Fruit fly (Drosophila melanogaster) whole organism, embryonic: ENCODE results near the gene CG17754.

Source experiments
- CG10979 ChIP-seq: fragments of 200-800 bp; sonication (Bioruptor generic); optimal IDR thresholded peaks from 2 replicates; lab custom pipeline; 2018; ENCODE audit warnings: missing biosample characterization, mild to moderate bottlenecking, missing genetic modification characterization, moderate library complexity
- CG11398 ChIP-seq: fragments of 200-800 bp; sonication (Bioruptor generic); optimal IDR thresholded peaks from 2 replicates; lab custom pipeline; 2016; ENCODE audit warnings: missing biosample characterization, missing genetic modification characterization
- CG11695 ChIP-seq: fragments of 200-800 bp; sonication (Bioruptor generic); IDR thresholded peaks from 3 replicates; pipeline ENCODE4 v1.3.6; 2022; ENCODE audit warnings: missing biosample characterization, missing genetic modification characterization
- CG12391 ChIP-seq: fragments of 200-800 bp; sonication (Bioruptor generic); optimal IDR thresholded peaks from 3 replicates; lab custom pipeline; 2018; ENCODE audit warnings: missing biosample characterization, mild to moderate bottlenecking, missing genetic modification characterization, moderate library complexity
- CG14667 ChIP-seq: fragments of 200-800 bp; sonication (Bioruptor generic); IDR thresholded peaks from 2 replicates; pipeline ENCODE4 v1.3.6; 2022; ENCODE audit warnings: missing biosample characterization, missing genetic modification characterization
- CG14710 ChIP-seq: fragments of 200-800 bp; sonication (Bioruptor generic); optimal IDR thresholded peaks from 3 replicates; lab custom pipeline; 2019; ENCODE audit warnings: missing biosample characterization, mild to moderate bottlenecking, missing genetic modification characterization, moderate library complexity
- CG15011 ChIP-seq: fragments of 200-800 bp; sonication (Bioruptor generic); optimal IDR thresholded peaks from 3 replicates; lab custom pipeline; 2018; ENCODE audit warnings: missing biosample characterization, mild to moderate bottlenecking, missing genetic modification characterization
- CG16815 ChIP-seq: fragments of 200-800 bp; sonication (Bioruptor generic); optimal IDR thresholded peaks from 3 replicates; lab custom pipeline; 2017; ENCODE audit warnings: missing biosample characterization, mild to moderate bottlenecking, missing genetic modification characterization
- CG17829 ChIP-seq: fragments of 200-800 bp; optimal IDR thresholded peaks from 2 replicates; lab custom pipeline; 2019; ENCODE audit warnings: missing biosample characterization, mild to moderate bottlenecking, missing genetic modification characterization, moderate library complexity
- CG18619 ChIP-seq: fragments of 200-800 bp; sonication (Bioruptor generic); optimal IDR thresholded peaks from 3 replicates; lab custom pipeline; 2017; ENCODE audit warnings: missing biosample characterization, mild to moderate bottlenecking, missing genetic modification characterization
- CG2712 ChIP-seq: fragments of 200-800 bp; optimal IDR thresholded peaks from 3 replicates; lab custom pipeline; 2019; ENCODE audit warnings: missing biosample characterization, mild to moderate bottlenecking, missing genetic modification characterization, moderate library complexity
- CG34422 ChIP-seq: fragments of 200-800 bp; sonication (Bioruptor generic); IDR thresholded peaks from 3 replicates; pipeline ENCODE4 v1.3.6; 2022; ENCODE audit warnings: missing biosample characterization, missing genetic modification characterization
- CG4328 ChIP-seq: fragments of 200-800 bp; sonication (Bioruptor generic); optimal IDR thresholded peaks from 3 replicates; lab custom pipeline; 2017; ENCODE audit warnings: missing biosample characterization, missing genetic modification reagents, missing genetic modification characterization
- CG6689 ChIP-seq: fragments of 200-800 bp; sonication (Bioruptor generic); IDR thresholded peaks from 2 replicates; pipeline ENCODE4 v1.3.6; 2022; ENCODE audit warnings: missing biosample characterization, missing genetic modification characterization
- CG7839 ChIP-seq: fragments of 200-800 bp; sonication (Bioruptor generic); optimal IDR thresholded peaks from 3 replicates; lab custom pipeline; 2018; ENCODE audit warnings: missing biosample characterization, mild to moderate bottlenecking, missing genetic modification characterization, moderate library complexity
- CG9437 ChIP-seq: fragments of 200-800 bp; sonication (Bioruptor generic); optimal IDR thresholded peaks from 2 replicates; lab custom pipeline; 2018; ENCODE audit warnings: missing biosample characterization, mild to moderate bottlenecking, missing genetic modification characterization
- D19A ChIP-seq: fragments of 200-800 bp; optimal IDR thresholded peaks from 3 replicates; lab custom pipeline; 2019; ENCODE audit warnings: missing biosample characterization, mild to moderate bottlenecking, missing genetic modification characterization, moderate library complexity
- Dek ChIP-seq: fragments of 200-800 bp; sonication (Bioruptor generic); optimal IDR thresholded peaks from 3 replicates; lab custom pipeline; 2019; ENCODE audit warnings: missing biosample characterization, mild to moderate bottlenecking, missing genetic modification characterization, moderate library complexity
- Dip2 ChIP-seq: fragments of 200-800 bp; sonication (Bioruptor generic); IDR thresholded peaks from 2 replicates; pipeline ENCODE4 v1.3.6; 2022; ENCODE audit warnings: missing biosample characterization, missing genetic modification characterization
- Ets65A ChIP-seq: fragments of 200-800 bp; sonication (Bioruptor generic); peaks from one replicate; lab custom pipeline; 2016; ENCODE audit warnings: missing biosample characterization, missing genetic modification characterization
- Gug ChIP-seq: fragments of 200-800 bp; sonication (Bioruptor generic); IDR thresholded peaks from 4 replicates; pipeline ENCODE4 v1.3.6; 2022; ENCODE audit warnings: missing biosample characterization, missing genetic modification characterization
- Hmx ChIP-seq: fragments of 200-800 bp; sonication (Bioruptor generic); optimal IDR thresholded peaks from 2 replicates; lab custom pipeline; 2016; ENCODE audit warnings: missing biosample characterization, missing genetic modification characterization
- MESR4 ChIP-seq: fragments of 200-800 bp; sonication (Bioruptor generic); optimal IDR thresholded peaks from 2 replicates; lab custom pipeline; 2018; ENCODE audit warnings: missing biosample characterization, mild to moderate bottlenecking, missing genetic modification characterization, moderate library complexity
- NC2α ChIP-seq: fragments of 200-800 bp; sonication (Bioruptor generic); optimal IDR thresholded peaks from 2 replicates; lab custom pipeline; 2016; ENCODE audit warnings: missing biosample characterization, missing genetic modification characterization
- NC2β ChIP-seq: fragments of 200-800 bp; sonication (Bioruptor generic); optimal IDR thresholded peaks from 2 replicates; lab custom pipeline; 2016; ENCODE audit warnings: missing biosample characterization, missing genetic modification characterization
- Neu2 ChIP-seq: fragments of 200-800 bp; sonication (Bioruptor generic); optimal IDR thresholded peaks from 3 replicates; lab custom pipeline; 2016; ENCODE audit warnings: missing biosample characterization, missing genetic modification characterization, borderline replicate concordance
- Oli ChIP-seq: fragments of 200-800 bp; sonication (Bioruptor generic); optimal IDR thresholded peaks from 2 replicates; lab custom pipeline; 2018; ENCODE audit warnings: missing biosample characterization, mild to moderate bottlenecking, missing genetic modification characterization, moderate library complexity
- Opbp ChIP-seq: fragments of 200-800 bp; sonication (Bioruptor generic); IDR thresholded peaks from 3 replicates; pipeline ENCODE4 v1.3.6; 2022; ENCODE audit warnings: missing biosample characterization, missing genetic modification characterization; ENCODE audit not compliant: partially characterized antibody
- bab2 ChIP-seq: fragments of 200-800 bp; sonication (Bioruptor generic); optimal IDR thresholded peaks from 2 replicates; lab custom pipeline; 2016; ENCODE audit warnings: missing biosample characterization, missing genetic modification characterization
- bsh ChIP-seq, 2 experiments: fragments of 200-800 bp; sonication (Bioruptor generic); optimal IDR thresholded peaks; 2 replicates each; lab custom pipeline; 2017 to 2018; ENCODE audit warnings: mild to moderate bottlenecking in 2 of 2, missing biosample characterization in 2 of 2, missing genetic modification characterization in 2 of 2, moderate library complexity in 1 of 2
- btn ChIP-seq: fragments of 200-800 bp; sonication (Bioruptor generic); optimal IDR thresholded peaks from 2 replicates; lab custom pipeline; 2016; ENCODE audit warnings: missing biosample characterization, missing genetic modification characterization
- cg ChIP-seq: fragments of 200-800 bp; sonication (Bioruptor generic); optimal IDR thresholded peaks from 3 replicates; lab custom pipeline; 2019; ENCODE audit warnings: missing biosample characterization, mild to moderate bottlenecking, missing genetic modification characterization, moderate library complexity
- dpn ChIP-seq, 2 experiments: fragments of 200-800 bp; sonication (Bioruptor generic); optimal IDR thresholded peaks; 3 replicates each; lab custom pipeline; 2016; ENCODE audit warnings: missing biosample characterization in 2 of 2, missing genetic modification characterization in 2 of 2
- fd96Cb ChIP-seq: fragments of 200-800 bp; sonication (Bioruptor generic); optimal IDR thresholded peaks from 2 replicates; lab custom pipeline; 2018; ENCODE audit warnings: missing biosample characterization, mild to moderate bottlenecking, missing genetic modification characterization, moderate library complexity
- gcm2 ChIP-seq: fragments of 200-800 bp; sonication (Bioruptor generic); optimal IDR thresholded peaks from 2 replicates; lab custom pipeline; 2016; ENCODE audit warnings: missing biosample characterization, missing genetic modification characterization
- gem ChIP-seq: fragments of 200-800 bp; sonication (Bioruptor generic); optimal IDR thresholded peaks from 2 replicates; lab custom pipeline; 2019; ENCODE audit warnings: missing biosample characterization, mild to moderate bottlenecking, missing genetic modification characterization, moderate library complexity
- ham ChIP-seq: fragments of 200-800 bp; sonication (Bioruptor generic); IDR thresholded peaks from 2 replicates; pipeline ENCODE4 v1.3.6; 2022; ENCODE audit warnings: missing biosample characterization, missing genetic modification characterization
- kay ChIP-seq: fragments of 200-800 bp; sonication (Bioruptor generic); optimal IDR thresholded peaks from 2 replicates; lab custom pipeline; 2016; ENCODE audit warnings: missing biosample characterization, missing genetic modification characterization
- luna ChIP-seq: fragments of 200-800 bp; sonication (Bioruptor generic); optimal IDR thresholded peaks from 2 replicates; lab custom pipeline; 2016; ENCODE audit warnings: missing biosample characterization, missing genetic modification characterization
- mam ChIP-seq: fragments of 200-800 bp; sonication (Bioruptor generic); optimal IDR thresholded peaks from 3 replicates; lab custom pipeline; 2016; ENCODE audit warnings: missing biosample characterization, missing genetic modification characterization
- nom ChIP-seq: fragments of 200-800 bp; sonication (Bioruptor generic); optimal IDR thresholded peaks from 2 replicates; lab custom pipeline; 2017; ENCODE audit warnings: missing biosample characterization, missing genetic modification characterization, mild to moderate bottlenecking, moderate library complexity, missing genetic modification reagents
- shn ChIP-seq: fragments of 200-800 bp; sonication (Bioruptor generic); optimal IDR thresholded peaks from 3 replicates; lab custom pipeline; 2016; ENCODE audit warnings: missing biosample characterization, missing genetic modification characterization
- sr ChIP-seq: fragments of 200-800 bp; sonication (Bioruptor generic); IDR thresholded peaks from 3 replicates; pipeline ENCODE4 v1.3.6; 2022; ENCODE audit warnings: missing biosample characterization, missing genetic modification characterization
- ssp ChIP-seq: fragments of 200-800 bp; sonication (Bioruptor generic); IDR thresholded peaks from 2 replicates; pipeline ENCODE4 v1.3.6; 2022; ENCODE audit warnings: missing biosample characterization, missing genetic modification characterization
- sug ChIP-seq: fragments of 200-800 bp; optimal IDR thresholded peaks from 2 replicates; lab custom pipeline; 2019; ENCODE audit warnings: missing biosample characterization, mild to moderate bottlenecking, missing genetic modification characterization, moderate library complexity
- tup ChIP-seq: fragments of 200-800 bp; sonication (Bioruptor generic); optimal IDR thresholded peaks from 2 replicates; lab custom pipeline; 2016; ENCODE audit warnings: missing biosample characterization, mild to moderate bottlenecking, missing genetic modification characterization, moderate library complexity
- tx ChIP-seq: fragments of 200-800 bp; sonication (Bioruptor generic); optimal IDR thresholded peaks from 2 replicates; lab custom pipeline; 2016; ENCODE audit warnings: missing biosample characterization, missing genetic modification characterization
- usp ChIP-seq: fragments of >200 bp; optimal IDR thresholded peaks from 2 replicates; lab custom pipeline; 2017; ENCODE audit warnings: missing biosample characterization, missing genetic modification characterization
- vfl ChIP-seq: fragments of 200-800 bp; sonication (Bioruptor generic); optimal IDR thresholded peaks from 2 replicates; lab custom pipeline; 2016; ENCODE audit warnings: missing biosample characterization, missing genetic modification characterization
- vvl ChIP-seq: fragments of 200-800 bp; sonication (Bioruptor generic); IDR thresholded peaks from 2 replicates; pipeline ENCODE4 v1.3.6; 2022; ENCODE audit warnings: missing biosample characterization, missing genetic modification characterization
- zen ChIP-seq: fragments of 200-800 bp; sonication (Bioruptor generic); optimal IDR thresholded peaks from 3 replicates; lab custom pipeline; 2018; ENCODE audit warnings: missing biosample characterization, mild to moderate bottlenecking, missing genetic modification characterization, moderate library complexity

The CG17754 gene

dm6 chrX:9220434-9220833, 29.8 kb upstream of the CG17754 start (continued):
- TF ChIP-seq CG9437, result no peak
- no peak for TF ChIP-seq tup (GFP tag; lab: Kevin White, UChicago)
- TF ChIP-seq ssp (GFP tag; lab: Robert Waterston, UW), result no peak
- no peak for TF ChIP-seq CG11398 (GFP tag; lab: Kevin White, UChicago)
- peak; percentile 10 for TF ChIP-seq zen
- no peak for TF ChIP-seq vfl (GFP tag; lab: Kevin White, UChicago)
- TF ChIP-seq Oli, result peak; percentile 14
- no peak for TF ChIP-seq NC2α (GFP tag; lab: Kevin White, UChicago)
- no peak for TF ChIP-seq shn (GFP tag; lab: Kevin White, UChicago)
- TF ChIP-seq nom (GFP tag; lab: Kevin White, UChicago), result no peak
- TF ChIP-seq gcm2 (GFP tag; lab: Kevin White, UChicago), result no peak
- no peak for TF ChIP-seq dpn (GFP tag; optimal IDR thresholded peaks at IDR 0.05; lab: Kevin White, UChicago)
- TF ChIP-seq CG11695, result no peak
- peak; percentile 36 for TF ChIP-seq CG10979 (tag; lab: Kevin White, UChicago)
- TF ChIP-seq sug (tag; lab: Kevin White, UChicago), result no peak
- peak; percentile 6 for TF ChIP-seq CG17829 (tag; lab: Kevin White, UChicago)
- TF ChIP-seq mam (GFP tag; lab: Kevin White, UChicago), result no peak
- 0 out of 2 replicates have a peak, but pooled peaks have one; percentile 20 for TF ChIP-seq CG14667 (GFP tag; lab: Robert Waterston, UW)
- TF ChIP-seq NC2β (GFP tag; lab: Kevin White, UChicago), result no peak
- no peak for TF ChIP-seq Hmx
- peak; percentile 54; the same call in 2 of the 4 replicates for TF ChIP-seq Gug (GFP tag; lab: Robert Waterston, UW)
- no peak for TF ChIP-seq Dip2 (GFP tag; lab: Robert Waterston, UW)
- no peak for TF ChIP-seq cg
- TF ChIP-seq CG16815 (GFP tag; lab: Kevin White, UChicago), result peak; percentile 2
- peak; percentile 24; the same call in 1 of the 2 replicates for TF ChIP-seq CG6689 (GFP tag; lab: Robert Waterston, UW)
- TF ChIP-seq CG12391 (tag; lab: Kevin White, UChicago), result peak; percentile 15
- TF ChIP-seq CG2712 (tag; lab: Kevin White, UChicago), result peak; percentile 32
- TF ChIP-seq ham (GFP tag; lab: Robert Waterston, UW), result no peak
- no peak for TF ChIP-seq luna (GFP tag; lab: Kevin White, UChicago)
- TF ChIP-seq CG18619 (GFP tag; lab: Kevin White, UChicago), result no peak
- TF ChIP-seq Ets65A (GFP tag; lab: Kevin White, UChicago), result peak; percentile 85
- TF ChIP-seq usp (GFP tag; lab: Kevin White, UChicago), result no peak
- TF ChIP-seq Dek (tag; lab: Kevin White, UChicago), result no peak
- TF ChIP-seq kay (GFP tag; lab: Kevin White, UChicago), result no peak
- TF ChIP-seq sr (GFP tag; lab: Robert Waterston, UW), result no peak
- TF ChIP-seq fd96Cb (tag; lab: Kevin White, UChicago), result peak; percentile 35
- TF ChIP-seq btn (GFP tag; lab: Kevin White, UChicago), result peak; percentile 14
- 0 out of 2 replicates have a peak, but pooled peaks have one; percentile 17 for TF ChIP-seq vvl
- no peak for TF ChIP-seq Neu2
- no peak for TF ChIP-seq MESR4 (GFP tag; lab: Kevin White, UChicago)
- no peak for TF ChIP-seq tx (GFP tag; lab: Kevin White, UChicago)
- peak; percentile 34 for TF ChIP-seq gem
- TF ChIP-seq CG14710 (tag; lab: Kevin White, UChicago), result no peak
- no peak for TF ChIP-seq CG15011 (GFP tag; lab: Kevin White, UChicago)
- TF ChIP-seq bab2 (GFP tag; lab: Kevin White, UChicago), result peak; percentile 13
- TF ChIP-seq D19A (tag; lab: Kevin White, UChicago), result no peak
- no peak for TF ChIP-seq CG4328 (GFP tag; lab: Kevin White, UChicago)
- peak; percentile 33; the same call in 1 of the 3 replicates for TF ChIP-seq CG34422 (GFP tag; lab: Robert Waterston, UW)
- TF ChIP-seq Opbp, result no peak
- peak in 1 of 2 experiments; percentile 52 for TF ChIP-seq bsh (GFP tag; optimal IDR thresholded peaks at IDR 0.05; lab: Kevin White, UChicago)
- TF ChIP-seq CG7839 (tag; lab: Kevin White, UChicago), result peak; percentile 23
